Worm (Caenorhabditis elegans): Measurements from ENCODE around the gene srh-127.

- no peak for TF ChIP-seq him-1 (tag; optimal IDR thresholded peaks at IDR 0.05)
- no peak for TF ChIP-seq W03F9.2 (tag; optimal IDR thresholded peaks at IDR 0.05)
Observed at ce11 chrV:2880356-2880755, 12.7 kb upstream of the srh-127 start.

Data from whole organism, L4/young adult.